Worm (Caenorhabditis elegans) whole organism, L2 larva: ENCODE data around the gene grd-14.

Experiments used
- ZK546.5 ChIP-seq: sonication (generic microtip); optimal IDR thresholded peaks from 2 replicates; lab custom pipeline; 2017; ENCODE audit warnings: missing biosample characterization, missing genetic modification characterization
- aly-2 ChIP-seq: fragments of 150-350 bp; optimal IDR thresholded peaks from 2 replicates; lab custom pipeline; 2014; ENCODE audit warnings: missing biosample characterization, missing genetic modification characterization
- ceh-82 ChIP-seq: fragments of 150-350 bp; optimal IDR thresholded peaks from 2 replicates; lab custom pipeline; 2014; ENCODE audit warnings: missing biosample characterization, missing genetic modification characterization
- elt-3 ChIP-seq: sonication (generic microtip); optimal IDR thresholded peaks from 2 replicates; lab custom pipeline; 2017; ENCODE audit warnings: missing biosample characterization, missing genetic modification characterization
- mab-5 ChIP-seq: fragments of 150-350 bp; optimal IDR thresholded peaks from 2 replicates; lab custom pipeline; 2014; ENCODE audit warnings: missing biosample characterization, missing genetic modification characterization
- nhr-23 ChIP-seq: fragments of 150-350 bp; optimal IDR thresholded peaks from 2 replicates; lab custom pipeline; 2014; ENCODE audit warnings: missing biosample characterization, missing genetic modification reagents, missing genetic modification characterization
- nhr-77 ChIP-seq: fragments of 150-350 bp; optimal IDR thresholded peaks from 2 replicates; lab custom pipeline; 2014; ENCODE audit warnings: missing biosample characterization, missing genetic modification characterization
- skn-1 ChIP-seq: sonication (generic microtip); optimal IDR thresholded peaks from 2 replicates; lab custom pipeline; 2017; ENCODE audit warnings: missing biosample characterization, missing genetic modification characterization
- snpc-4 ChIP-seq: fragments of 150-350 bp; optimal IDR thresholded peaks from 2 replicates; lab custom pipeline; 2014; ENCODE audit warnings: missing biosample characterization, missing genetic modification characterization
- unc-62 ChIP-seq: fragments of 150-350 bp; optimal IDR thresholded peaks from 2 replicates; lab custom pipeline; 2014; ENCODE audit warnings: missing biosample characterization, missing genetic modification reagents, missing genetic modification characterization
- ztf-11 ChIP-seq: sonication (generic microtip); optimal IDR thresholded peaks from 2 replicates; lab custom pipeline; 2017; ENCODE audit warnings: missing biosample characterization, missing genetic modification characterization
- ztf-4 ChIP-seq: fragments of 150-350 bp; optimal IDR thresholded peaks from 2 replicates; lab custom pipeline; 2014; ENCODE audit warnings: missing biosample characterization, missing genetic modification characterization

DNA sequence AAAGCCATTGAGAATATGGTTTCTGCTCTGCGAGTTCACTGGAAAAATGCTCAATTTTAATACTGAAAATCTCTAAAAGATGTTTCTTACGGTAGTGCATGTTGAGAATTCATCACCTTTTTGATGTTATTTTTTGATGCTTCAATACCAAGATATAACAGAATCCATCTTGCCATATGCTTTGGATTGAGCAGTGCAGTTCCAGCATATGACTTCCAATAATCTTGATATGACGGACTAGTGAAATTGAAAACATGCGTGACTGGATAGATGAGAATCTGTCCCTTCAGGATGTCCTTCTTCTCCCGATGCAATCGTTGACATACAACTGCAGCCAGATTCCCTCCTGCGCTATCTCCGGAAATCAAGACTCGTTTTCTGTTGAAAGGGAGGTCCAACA lies 38.9 kb upstream of the grd-14 start:
- TF ChIP-seq unc-62: no peak
- TF ChIP-seq skn-1 (tag; lab: Kevin White, UChicago): no peak
- TF ChIP-seq ceh-82 (tag; lab: Kevin White, UChicago): no peak
- no peak for TF ChIP-seq nhr-77 (tag; lab: Kevin White, UChicago)
- no peak for TF ChIP-seq ztf-11
- no peak for TF ChIP-seq elt-3 (tag; lab: Kevin White, UChicago)
- no peak for TF ChIP-seq aly-2 (tag; lab: Kevin White, UChicago)
- no peak for TF ChIP-seq nhr-23
- no peak for TF ChIP-seq ZK546.5
- no peak for TF ChIP-seq mab-5
- no peak for TF ChIP-seq snpc-4 (tag; lab: Kevin White, UChicago)
- no peak for TF ChIP-seq ztf-4 (tag; lab: Kevin White, UChicago)
